Fruit fly (Drosophila melanogaster): ENCODE results near the gene CG43925.

Gene CG43925

DNA sequence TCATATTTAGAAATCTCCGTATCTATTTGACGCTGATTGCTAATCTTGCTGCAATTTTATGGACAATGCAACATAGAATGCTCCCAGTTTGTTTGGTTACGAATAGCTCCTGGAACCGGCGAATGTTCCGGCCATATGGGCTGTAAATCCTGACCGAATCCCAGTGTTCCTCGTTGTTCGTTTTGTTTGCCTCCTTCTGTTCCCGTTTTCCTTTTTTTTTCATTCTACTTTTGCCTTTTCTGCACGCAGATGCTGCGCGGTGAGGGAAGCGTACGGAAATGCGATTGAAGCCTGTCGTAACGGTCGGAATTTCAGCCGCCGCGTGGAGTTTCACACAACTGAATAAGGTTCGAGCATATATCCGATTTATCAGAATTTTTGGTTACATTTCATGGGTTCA lies at the start of gene CG43925:
Gene CG43925, plus strand, starts transcription at position 301 of the 400 bp plus-strand sequence.
- no peak for TF ChIP-seq cnc (optimal IDR thresholded peaks at IDR 0.05)
- no peak for TF ChIP-seq CG12768 (GFP tag; optimal IDR thresholded peaks at IDR 0.05)
- TF ChIP-seq ovo (GFP tag; optimal IDR thresholded peaks at IDR 0.05) = no peak
- no peak for TF ChIP-seq Hr96 (GFP tag; optimal IDR thresholded peaks at IDR 0.05)
- TF ChIP-seq Mnt (GFP tag; optimal IDR thresholded peaks at IDR 0.05) = no peak
- no peak for TF ChIP-seq CG11617 (GFP tag; optimal IDR thresholded peaks at IDR 0.05)
- TF ChIP-seq CG14711 (tag; optimal IDR thresholded peaks at IDR 0.05) = no peak
- TF ChIP-seq kay (GFP tag; ENCODE audit: borderline replicate concordance) = no peak
- no peak for TF ChIP-seq cic (GFP tag; optimal IDR thresholded peaks at IDR 0.05)
- no peak for TF ChIP-seq CG7045 (GFP tag; optimal IDR thresholded peaks at IDR 0.05)

DNA sequence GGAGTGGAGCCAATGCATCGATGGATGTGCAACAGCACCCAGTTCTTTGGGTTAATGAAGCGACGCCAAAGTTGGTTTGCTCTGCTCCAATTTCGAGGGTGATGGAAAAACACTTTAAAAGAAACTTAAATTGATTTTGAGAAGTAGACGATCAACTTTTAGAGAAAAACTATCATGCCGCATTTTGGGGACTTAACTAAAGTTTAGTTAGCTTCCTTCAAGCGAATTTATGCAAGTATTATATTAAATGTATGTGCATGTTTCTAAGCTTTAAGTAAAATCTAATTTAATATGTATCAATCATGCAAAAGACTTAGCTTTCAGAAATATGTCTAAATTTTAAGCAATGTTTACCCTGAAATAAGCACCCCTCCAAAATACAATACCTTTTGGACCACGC lies 45.9 kb upstream of the CG43925 start, which contains the start of gene CG5122:
Gene CG5122, plus strand, starts transcription at position 301 of the 400 bp plus-strand sequence.
- no peak for TF ChIP-seq tj (GFP tag; optimal IDR thresholded peaks at IDR 0.05)

DNA sequence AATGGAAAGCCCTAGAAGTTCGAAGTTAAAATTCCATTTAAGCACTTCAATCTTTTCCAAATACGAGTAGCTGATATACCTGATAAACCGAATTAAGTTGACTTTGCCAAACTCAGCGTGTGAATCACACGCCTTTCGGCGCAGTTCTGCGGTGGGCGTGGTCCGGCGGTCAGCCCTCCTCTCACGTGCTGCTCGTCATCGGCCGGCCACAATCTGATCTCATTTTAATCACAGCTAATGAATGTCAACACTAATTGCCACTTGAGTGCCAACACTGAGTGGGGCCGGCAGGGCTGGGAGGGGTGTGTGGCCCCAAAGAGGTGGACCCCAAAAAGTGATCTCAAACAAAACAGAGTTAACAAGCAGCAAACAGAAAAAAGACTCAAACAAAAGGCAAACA lies 40.3 kb upstream of the CG43925 start:
- TF ChIP-seq pad (GFP tag; optimal IDR thresholded peaks at IDR 0.05) = no peak
- no peak for TF ChIP-seq ovo (GFP tag; optimal IDR thresholded peaks at IDR 0.05)
- TF ChIP-seq bab1 (GFP tag; optimal IDR thresholded peaks at IDR 0.05) = no peak
- no peak for TF ChIP-seq cnc (optimal IDR thresholded peaks at IDR 0.05)
- TF ChIP-seq toe (GFP tag; optimal IDR thresholded peaks at IDR 0.05) = no peak
- TF ChIP-seq CG11617 (GFP tag; optimal IDR thresholded peaks at IDR 0.05) = no peak
- no peak for TF ChIP-seq CG14711 (tag; optimal IDR thresholded peaks at IDR 0.05)
- TF ChIP-seq cic (GFP tag; optimal IDR thresholded peaks at IDR 0.05) = no peak
- no peak for TF ChIP-seq CG12768 (GFP tag; optimal IDR thresholded peaks at IDR 0.05)
- no peak for TF ChIP-seq CG5204 (GFP tag; optimal IDR thresholded peaks at IDR 0.05)
- TF ChIP-seq Mnt (GFP tag; optimal IDR thresholded peaks at IDR 0.05) = no peak
- TF ChIP-seq Crg-1 (GFP tag; optimal IDR thresholded peaks at IDR 0.05) = no peak
- TF ChIP-seq CG1620 (GFP tag; optimal IDR thresholded peaks at IDR 0.05) = no peak
- no peak for TF ChIP-seq tj (GFP tag; optimal IDR thresholded peaks at IDR 0.05)
- TF ChIP-seq CG33017 (tag; optimal IDR thresholded peaks at IDR 0.05) = no peak
- no peak for TF ChIP-seq CG7045 (GFP tag; optimal IDR thresholded peaks at IDR 0.05)
- TF ChIP-seq kay (GFP tag; ENCODE audit: borderline replicate concordance) = no peak
- TF ChIP-seq Hr96 (GFP tag; optimal IDR thresholded peaks at IDR 0.05) = no peak

DNA sequence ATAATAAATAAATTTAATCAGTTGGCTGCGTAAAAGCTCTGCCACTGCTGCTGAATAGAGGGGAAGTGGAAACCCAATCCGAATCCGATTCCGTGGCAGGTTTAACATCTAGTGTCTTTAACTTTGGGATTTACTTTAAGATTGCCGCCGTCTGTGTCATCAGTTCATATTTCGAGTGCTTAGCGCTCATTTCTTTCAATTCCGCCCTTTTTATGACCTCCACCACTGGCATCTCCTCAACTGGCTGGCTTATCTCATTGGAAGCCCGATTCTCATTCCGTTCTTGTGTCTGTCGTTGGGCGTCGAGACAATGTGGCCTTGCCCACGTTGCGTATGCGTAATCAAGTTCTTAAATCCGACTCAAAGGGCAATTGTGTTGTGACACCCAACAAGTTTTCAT lies 35.3 kb upstream of the CG43925 start:
- TF ChIP-seq kay (GFP tag; ENCODE audit: borderline replicate concordance) (no peak), Clk (GFP tag; optimal IDR thresholded peaks at IDR 0.05) (no peak), CG7045 (GFP tag; optimal IDR thresholded peaks at IDR 0.05) (no peak)

DNA sequence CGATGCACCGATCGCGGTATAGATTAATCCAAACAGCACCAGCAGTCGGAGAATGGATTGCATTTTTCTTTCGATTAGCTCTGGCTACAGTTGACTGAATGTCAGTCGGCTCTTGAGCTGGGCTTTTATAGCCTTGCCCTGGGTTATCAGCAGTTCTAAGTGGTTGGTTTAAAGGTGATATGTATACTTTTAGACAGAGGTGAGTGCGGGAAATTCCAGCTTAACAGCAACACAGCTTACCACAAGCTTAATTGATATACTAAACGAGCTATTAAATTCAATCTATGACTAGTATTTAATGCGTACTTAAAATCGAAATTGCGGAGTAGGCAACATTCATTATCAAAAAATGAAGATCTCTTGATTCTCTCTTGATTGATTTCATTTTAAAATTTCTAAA lies 33.4 kb upstream of the CG43925 start, which contains the start of gene CG9928:
Gene CG9928, minus strand, starts transcription at position 101 of the 400 bp plus-strand sequence.
- TF ChIP-seq cic (GFP tag; optimal IDR thresholded peaks at IDR 0.05) (no peak), CG7101 (tag; optimal IDR thresholded peaks at IDR 0.05) (no peak), Clk (GFP tag; optimal IDR thresholded peaks at IDR 0.05) (no peak), Crg-1 (GFP tag; optimal IDR thresholded peaks at IDR 0.05) (no peak)

DNA sequence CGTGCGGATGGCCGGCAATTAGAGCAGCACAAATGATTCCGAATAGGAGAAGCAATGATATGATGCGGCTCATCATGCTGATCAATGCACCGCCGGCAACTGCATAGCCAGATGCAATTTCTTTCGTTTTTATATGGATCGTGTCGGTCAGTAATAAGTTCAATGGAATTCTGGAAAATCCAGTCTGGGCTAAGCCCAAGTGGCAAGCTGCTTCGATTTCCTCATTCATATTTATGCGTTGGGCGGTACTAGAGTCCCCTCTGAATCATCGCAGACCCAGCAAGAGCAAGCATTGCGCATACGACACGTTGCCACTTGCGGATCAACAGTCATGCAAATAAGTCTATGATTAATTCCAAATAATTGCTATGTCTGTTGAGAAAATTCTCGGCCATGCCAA lies 32.7 kb upstream of the CG43925 start, which contains the start of gene CG16978:
Gene CG16978, minus strand, starts transcription at position 101 of the 400 bp plus-strand sequence.
- TF ChIP-seq CG14711 (tag; optimal IDR thresholded peaks at IDR 0.05) = no peak
- TF ChIP-seq tj (GFP tag; optimal IDR thresholded peaks at IDR 0.05) = no peak

DNA sequence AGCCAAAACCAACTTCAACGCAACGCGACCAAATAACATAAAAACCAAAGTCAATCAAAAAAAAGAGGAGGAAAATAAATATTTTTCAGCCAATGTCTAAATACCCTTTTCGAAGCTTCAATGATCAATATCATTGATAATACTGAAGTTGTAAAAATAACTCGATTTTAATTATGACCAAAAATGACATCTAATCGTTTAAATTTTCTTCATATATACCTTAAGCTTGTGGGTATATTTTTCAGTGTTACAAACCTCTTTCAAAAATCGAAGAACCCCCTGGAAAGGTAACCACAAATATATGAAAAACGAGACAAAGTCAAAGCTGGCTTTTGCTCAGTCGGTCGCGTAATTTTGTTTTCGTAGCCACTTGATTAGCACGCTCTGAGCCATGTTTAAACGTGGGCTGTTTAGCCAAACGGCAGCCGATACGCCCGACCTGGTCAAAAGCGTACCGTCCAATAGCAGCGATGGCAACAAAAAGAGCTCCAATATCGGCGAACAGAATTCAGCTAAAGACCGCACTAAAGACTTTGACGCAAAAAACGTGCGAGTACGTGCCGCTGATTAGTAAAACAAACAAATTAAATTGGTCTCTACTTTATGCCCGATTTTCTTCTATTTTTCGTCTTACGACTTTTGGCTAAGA lies 31.1 kb upstream of the CG43925 start:
- TF ChIP-seq bab1 (GFP tag; optimal IDR thresholded peaks at IDR 0.05) (peak; percentile 77), Crg-1 (GFP tag; optimal IDR thresholded peaks at IDR 0.05) (no peak), tj (GFP tag; optimal IDR thresholded peaks at IDR 0.05) (no peak), pad (GFP tag; optimal IDR thresholded peaks at IDR 0.05) (no peak), CG1620 (GFP tag; optimal IDR thresholded peaks at IDR 0.05) (no peak), CG7045 (GFP tag; optimal IDR thresholded peaks at IDR 0.05) (no peak), CG12768 (GFP tag; optimal IDR thresholded peaks at IDR 0.05) (no peak), cic (GFP tag; optimal IDR thresholded peaks at IDR 0.05) (no peak)

DNA sequence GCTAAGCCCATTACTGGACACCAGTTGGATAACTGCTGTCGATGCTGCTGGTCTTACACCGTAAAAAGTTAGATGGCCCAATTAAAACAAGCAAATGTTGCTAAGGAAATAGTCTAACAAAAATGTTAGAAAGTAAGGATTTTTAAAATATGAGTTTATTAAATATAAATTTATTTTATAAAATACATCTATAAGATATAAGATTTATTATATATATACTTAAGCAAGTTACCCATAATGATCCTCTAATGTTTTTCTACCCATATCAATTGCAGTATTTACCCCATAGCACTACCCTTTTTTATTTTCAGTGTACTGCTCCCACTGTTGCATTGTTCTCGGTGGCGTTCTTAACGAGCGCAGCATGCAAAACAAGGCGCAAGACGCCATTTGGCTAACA lies 30.0 kb upstream of the CG43925 start:
- TF ChIP-seq bab1 (GFP tag; optimal IDR thresholded peaks at IDR 0.05) = no peak
- TF ChIP-seq cic (GFP tag; optimal IDR thresholded peaks at IDR 0.05) = no peak
- TF ChIP-seq CG7045 (GFP tag; optimal IDR thresholded peaks at IDR 0.05) = no peak
- no peak for TF ChIP-seq tj (GFP tag; optimal IDR thresholded peaks at IDR 0.05)
- TF ChIP-seq CG12768 (GFP tag; optimal IDR thresholded peaks at IDR 0.05) = no peak
- TF ChIP-seq Clk (GFP tag; optimal IDR thresholded peaks at IDR 0.05) = no peak
- TF ChIP-seq CG11617 (GFP tag; optimal IDR thresholded peaks at IDR 0.05) = no peak
- no peak for TF ChIP-seq CG1620 (GFP tag; optimal IDR thresholded peaks at IDR 0.05)
- TF ChIP-seq CG7101 (tag; optimal IDR thresholded peaks at IDR 0.05) = no peak
- no peak for TF ChIP-seq ovo (GFP tag; optimal IDR thresholded peaks at IDR 0.05)
- no peak for TF ChIP-seq Crg-1 (GFP tag; optimal IDR thresholded peaks at IDR 0.05)
- no peak for TF ChIP-seq cnc (optimal IDR thresholded peaks at IDR 0.05)
- TF ChIP-seq CG5204 (GFP tag; optimal IDR thresholded peaks at IDR 0.05) = no peak
- no peak for TF ChIP-seq toe (GFP tag; optimal IDR thresholded peaks at IDR 0.05)
- no peak for TF ChIP-seq kay (GFP tag; ENCODE audit: borderline replicate concordance)
- no peak for TF ChIP-seq pad (GFP tag; optimal IDR thresholded peaks at IDR 0.05)
- no peak for TF ChIP-seq Mnt (GFP tag; optimal IDR thresholded peaks at IDR 0.05)
- no peak for TF ChIP-seq Hr96 (GFP tag; optimal IDR thresholded peaks at IDR 0.05)

Measured in whole organism, adult.